Fruit fly (Drosophila melanogaster) whole organism, pupa: ENCODE data around the gene CG7872.

Experiments
- CG10348 ChIP-seq: fragments of 200-800 bp; sonication (Bioruptor generic); IDR thresholded peaks from 2 replicates; pipeline ENCODE4 v1.3.6; 2022; ENCODE audit warnings: missing biosample characterization, missing genetic modification characterization
- CG12605 ChIP-seq: fragments of 200-800 bp; sonication (Bioruptor generic); IDR thresholded peaks from 2 replicates; pipeline ENCODE4 v1.3.6; 2022; ENCODE audit warnings: missing biosample characterization, missing genetic modification characterization
- CG14655 ChIP-seq: fragments of 200-800 bp; sonication (Bioruptor generic); optimal IDR thresholded peaks from 3 replicates; lab custom pipeline; 2017; ENCODE audit warnings: mild to moderate bottlenecking, missing biosample characterization, missing genetic modification reagents, missing genetic modification characterization
- CG4496 ChIP-seq: fragments of 200-800 bp; sonication (Bioruptor generic); IDR thresholded peaks from 3 replicates; pipeline ENCODE4 v1.3.6; 2022; ENCODE audit warnings: missing biosample characterization, missing genetic modification characterization
- CG8301 ChIP-seq: fragments of 200-800 bp; sonication (Bioruptor generic); optimal IDR thresholded peaks from 2 replicates; lab custom pipeline; 2018; ENCODE audit warnings: missing biosample characterization, mild to moderate bottlenecking, missing genetic modification characterization
- CG9948 ChIP-seq: fragments of 200-800 bp; sonication (Bioruptor generic); optimal IDR thresholded peaks from 2 replicates; lab custom pipeline; 2018; ENCODE audit warnings: missing biosample characterization, mild to moderate bottlenecking, missing genetic modification characterization, moderate library complexity
- D1 ChIP-seq: fragments of 200-800 bp; sonication (Bioruptor generic); optimal IDR thresholded peaks from 2 replicates; lab custom pipeline; 2018; ENCODE audit warnings: missing biosample characterization, mild to moderate bottlenecking, missing genetic modification characterization, moderate library complexity
- EcR ChIP-seq: fragments of 200-800 bp; sonication (Bioruptor generic); optimal IDR thresholded peaks from 3 replicates; lab custom pipeline; 2019; ENCODE audit warnings: missing biosample characterization, missing genetic modification characterization, mild to moderate bottlenecking, moderate library complexity, missing genetic modification reagents
- Ets98B ChIP-seq: fragments of 200-800 bp; sonication (Bioruptor generic); IDR thresholded peaks from 2 replicates; pipeline ENCODE4 v1.3.6; 2022; ENCODE audit warnings: missing biosample characterization, missing genetic modification characterization
- Pif1B ChIP-seq: fragments of 200-800 bp; sonication (Bioruptor generic); optimal IDR thresholded peaks from 3 replicates; lab custom pipeline; 2016; ENCODE audit warnings: missing biosample characterization, missing genetic modification characterization
- Snoo ChIP-seq: fragments of 200-800 bp; sonication (Bioruptor generic); optimal IDR thresholded peaks from 3 replicates; lab custom pipeline; 2017; ENCODE audit warnings: missing biosample characterization, mild to moderate bottlenecking, missing genetic modification characterization, inconsistent platforms

DNA sequence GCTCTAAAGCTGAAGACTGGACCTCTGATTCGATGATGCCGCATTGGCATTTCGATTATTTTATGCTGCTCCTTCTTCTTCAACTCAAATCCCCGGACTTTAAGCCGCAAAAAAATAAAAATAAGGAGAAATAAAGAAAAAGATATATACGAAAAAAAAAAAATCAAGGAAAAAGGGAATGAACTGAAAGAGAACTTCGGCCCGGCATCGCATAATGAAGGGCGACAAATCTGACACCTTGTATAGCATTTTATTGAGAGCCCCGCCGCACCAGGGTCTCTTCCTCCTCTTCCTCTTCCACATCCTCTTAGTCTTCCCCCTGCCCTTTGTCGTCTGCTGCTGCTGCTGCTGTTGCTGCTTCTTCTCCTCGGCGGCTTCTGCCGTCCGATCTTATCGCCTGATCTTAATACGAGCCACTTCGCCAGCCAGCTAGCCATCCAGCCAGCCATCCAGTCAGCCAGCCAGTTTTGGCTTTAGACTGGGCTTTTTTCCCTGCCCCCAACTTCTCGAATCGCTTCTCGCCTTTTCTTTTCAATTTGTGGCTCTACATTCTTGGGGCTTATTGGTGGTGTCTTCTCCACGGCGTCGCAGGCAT, 30.8 kb downstream of the CG7872 start:
- TF ChIP-seq CG10348 (no peak), CG14655 (no peak), EcR (GFP tag; lab: Kevin White, UChicago) (peak; percentile 77), CG4496 (GFP tag; lab: Robert Waterston, UW) (no peak), Pif1B (GFP tag; lab: Kevin White, UChicago) (no peak), Snoo (peak; percentile 4), CG9948 (tag; lab: Kevin White, UChicago) (no peak), CG8301 (tag; lab: Kevin White, UChicago) (no peak), Ets98B (GFP tag; lab: Robert Waterston, UW) (no peak), CG12605 (GFP tag; lab: Robert Waterston, UW) (no peak), D1 (no peak)
